Fruit fly (Drosophila melanogaster): ENCODE measurements around the gene fzr.

The fzr gene

dm6 chrX:4666650-4667360 lies 12.5 kb downstream of the fzr start, which contains the start of gene CG3009 (continued):
- peak; percentile 97 for TF ChIP-seq Aef1 (GFP tag; IDR thresholded peaks at IDR 0.05)
- peak; percentile 84 for TF ChIP-seq CG17802 (tag; optimal IDR thresholded peaks at IDR 0.05)
- TF ChIP-seq prd (optimal IDR thresholded peaks at IDR 0.05), result no peak
- peak; percentile 98 for TF ChIP-seq prd (GFP tag; IDR thresholded peaks at IDR 0.05)
- peak; percentile 93 for TF ChIP-seq CG10979 (tag; optimal IDR thresholded peaks at IDR 0.05)
- TF ChIP-seq ase (GFP tag; IDR thresholded peaks at IDR 0.05), result peak; percentile 96
- TF ChIP-seq ems (GFP tag; optimal IDR thresholded peaks at IDR 0.05), result peak; percentile 98
- TF ChIP-seq CG3726 (GFP tag; IDR thresholded peaks at IDR 0.05), result peak; percentile 94
- peak; percentile 97 for TF ChIP-seq CG8924 (tag; optimal IDR thresholded peaks at IDR 0.05)
- peak; percentile 98 for TF ChIP-seq peb (GFP tag; IDR thresholded peaks at IDR 0.05)
- peak; percentile 97 for TF ChIP-seq CG17359 (tag; optimal IDR thresholded peaks at IDR 0.05)
- TF ChIP-seq CG9437 (GFP tag; optimal IDR thresholded peaks at IDR 0.05), result peak; percentile 88
- TF ChIP-seq Hmx (GFP tag; optimal IDR thresholded peaks at IDR 0.05), result peak; percentile 89
- TF ChIP-seq NK7.1 (GFP tag; optimal IDR thresholded peaks at IDR 0.05), result peak; percentile 96
- no peak for TF ChIP-seq sc (optimal IDR thresholded peaks at IDR 0.05)
- peak; percentile 89 for TF ChIP-seq sc (GFP tag; optimal IDR thresholded peaks at IDR 0.05)
- TF ChIP-seq CG13775 (GFP tag; optimal IDR thresholded peaks at IDR 0.05), result peak; percentile 96
- no peak for TF ChIP-seq Doc3 (GFP tag; IDR thresholded peaks at IDR 0.05; ENCODE audit: partially characterized antibody)
- no peak for TF ChIP-seq CG14860 (GFP tag; IDR thresholded peaks at IDR 0.05; ENCODE audit: partially characterized antibody)
- peak; percentile 97 for TF ChIP-seq mirr (GFP tag; optimal IDR thresholded peaks at IDR 0.05)
- TF ChIP-seq bbx (GFP tag; IDR thresholded peaks at IDR 0.05; ENCODE audit: partially characterized antibody), result no peak
- peak; percentile 92 for TF ChIP-seq Vsx1 (GFP tag; optimal IDR thresholded peaks at IDR 0.05)
- peak; percentile 95 for TF ChIP-seq wor (GFP tag; IDR thresholded peaks at IDR 0.05)
- peak; percentile 83 for TF ChIP-seq CG10959 (GFP tag; IDR thresholded peaks at IDR 0.05)
- TF ChIP-seq dati (GFP tag; IDR thresholded peaks at IDR 0.05), result peak; percentile 87
- TF ChIP-seq CG5245 (GFP tag; optimal IDR thresholded peaks at IDR 0.05), result peak; percentile 95
- TF ChIP-seq corto (GFP tag; optimal IDR thresholded peaks at IDR 0.05), result peak; percentile 88
- peak; percentile 97 for TF ChIP-seq maf-S (GFP tag; optimal IDR thresholded peaks at IDR 0.05)
- peak in 1 of 2 experiments; percentile 97 for TF ChIP-seq Eip74EF (GFP tag; optimal IDR thresholded peaks at IDR 0.05)
- peak; percentile 99 for TF ChIP-seq sens (GFP tag)
- TF ChIP-seq Dip3 (GFP tag; optimal IDR thresholded peaks at IDR 0.05), result peak; percentile 98
- TF ChIP-seq lbe (GFP tag; optimal IDR thresholded peaks at IDR 0.05), result peak; percentile 90
- TF ChIP-seq seq (GFP tag; IDR thresholded peaks at IDR 0.05), result peak; percentile 98
- peak; percentile 98 for TF ChIP-seq CG7556 (GFP tag; optimal IDR thresholded peaks at IDR 0.05)
- peak; percentile 67; the same call in 1 of the 2 replicates for TF ChIP-seq dan (GFP tag; IDR thresholded peaks at IDR 0.05)
- TF ChIP-seq ewg (GFP tag; optimal IDR thresholded peaks at IDR 0.05), result peak; percentile 94
- peak; percentile 98 for TF ChIP-seq HmgD (GFP tag; optimal IDR thresholded peaks at IDR 0.05)
- peak; percentile 93 for TF ChIP-seq CG16815 (GFP tag; optimal IDR thresholded peaks at IDR 0.05)
- TF ChIP-seq cwo (GFP tag; optimal IDR thresholded peaks at IDR 0.05), result peak; percentile 96
- TF ChIP-seq Hmr (GFP tag; optimal IDR thresholded peaks at IDR 0.05), result peak; percentile 99
- peak; percentile 98 for TF ChIP-seq caup (GFP tag; optimal IDR thresholded peaks at IDR 0.05; ENCODE audit: severe bottlenecking)
- peak; percentile 96 for TF ChIP-seq CG12942 (GFP tag; optimal IDR thresholded peaks at IDR 0.05)
- peak; percentile 96 for TF ChIP-seq CG32767 (GFP tag; IDR thresholded peaks at IDR 0.05)
- peak; percentile 94 for TF ChIP-seq nerfin-1 (tag; optimal IDR thresholded peaks at IDR 0.05)
- TF ChIP-seq CG13296 (GFP tag; optimal IDR thresholded peaks at IDR 0.05), result peak; percentile 98
- peak; percentile 99 for TF ChIP-seq HHEX (GFP tag; optimal IDR thresholded peaks at IDR 0.05)
- TF ChIP-seq pita (GFP tag; optimal IDR thresholded peaks at IDR 0.05), result peak; percentile 87
- peak; percentile 93 for TF ChIP-seq CG18476 (GFP tag; optimal IDR thresholded peaks at IDR 0.05)
- TF ChIP-seq CG17328 (GFP tag; IDR thresholded peaks at IDR 0.05), result peak; percentile 95
